Fruit fly (Drosophila melanogaster) whole organism: Measurements from ENCODE around the gene dachs.

ENCODE experiments used
- CG8478 ChIP-seq: fragments of >200 bp; optimal IDR thresholded peaks from 2 replicates; lab custom pipeline; 2018; ENCODE audit warnings: inconsistent platforms
- Dll ChIP-seq: fragments of >200 bp; optimal IDR thresholded peaks from 2 replicates; lab custom pipeline; 2017
- EcR ChIP-seq, 2 experiments: fragments of >200 bp; optimal IDR thresholded peaks; 2 replicates each; lab custom pipeline; 2017; ENCODE audit warnings: missing biosample characterization in 2 of 2, missing genetic modification characterization in 2 of 2, missing genetic modification reagents in 2 of 2
- pan ChIP-seq: fragments of >200 bp; optimal IDR thresholded peaks from 2 replicates; lab custom pipeline; 2017
- psq ChIP-seq: fragments of >200 bp; optimal IDR thresholded peaks from 2 replicates; lab custom pipeline; 2017
- usp ChIP-seq: fragments of >200 bp; optimal IDR thresholded peaks from 2 replicates; lab custom pipeline; 2017; ENCODE audit warnings: missing biosample characterization, missing genetic modification characterization, mixed read lengths

Gene dachs

DNA sequence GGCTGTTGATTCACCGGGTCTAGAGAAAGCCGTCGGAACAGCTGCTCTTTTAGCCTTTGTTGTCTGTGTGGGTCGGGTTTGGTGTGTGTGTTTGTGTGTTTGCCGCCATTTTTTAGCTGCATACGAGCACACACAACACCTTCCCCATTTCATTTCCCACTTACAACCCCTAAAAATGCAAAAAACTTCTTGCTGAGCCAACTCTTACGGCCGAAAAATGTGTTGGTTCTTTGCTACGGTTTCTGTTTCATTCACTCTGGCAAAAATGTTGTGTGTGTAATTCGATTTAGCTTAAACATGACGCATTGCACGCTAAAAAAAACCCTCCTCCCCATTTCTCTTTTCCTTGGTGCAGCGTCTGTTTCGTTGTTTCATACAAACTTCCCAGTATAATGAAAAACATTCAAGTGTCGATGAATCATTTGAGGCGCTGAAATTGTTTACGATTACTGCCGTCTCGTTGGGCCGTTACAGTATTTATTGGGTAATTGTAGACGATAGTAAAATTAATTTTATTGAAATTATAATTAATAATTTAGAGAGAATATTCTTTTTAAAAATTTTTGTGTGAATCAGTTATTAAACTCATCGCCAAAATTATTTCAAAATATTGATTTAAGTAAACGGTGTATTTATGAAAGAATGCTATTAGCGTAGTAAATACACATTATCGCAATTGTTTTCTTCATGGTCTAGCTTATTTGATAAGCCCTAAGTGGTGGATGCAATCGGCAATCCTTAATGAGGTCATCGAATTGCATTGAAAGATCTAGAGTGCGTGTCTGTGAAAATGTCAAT, 40.5 kb upstream of the dachs start:
- no peak for TF ChIP-seq EcR (GFP tag; optimal IDR thresholded peaks at IDR 0.05; lab: Kevin White, UChicago)
- no peak for TF ChIP-seq usp (GFP tag; lab: Kevin White, UChicago)
- TF ChIP-seq CG8478 (lab: Kevin White, UChicago) = no peak

DNA sequence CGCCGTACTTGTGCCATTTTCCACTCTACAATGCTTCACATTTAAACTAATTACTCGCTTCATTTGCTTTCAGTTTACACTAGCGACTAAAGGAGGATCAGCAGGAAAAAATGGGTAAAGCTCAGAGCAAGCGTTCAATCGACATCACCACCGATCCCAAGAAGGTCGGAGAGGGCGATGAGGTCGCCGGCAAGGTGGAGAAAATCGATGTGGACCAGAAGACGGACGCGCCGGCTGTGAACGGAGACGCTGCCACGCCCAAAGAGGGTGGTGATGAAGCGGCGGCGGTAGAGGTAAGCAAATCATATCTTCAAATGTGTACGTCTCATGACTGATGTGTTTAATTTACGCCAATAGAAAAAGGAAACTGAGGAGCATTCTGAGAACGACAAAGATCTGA, 39.8 kb upstream of the dachs start:
- no peak for TF ChIP-seq CG8478 (lab: Kevin White, UChicago)
- no peak for TF ChIP-seq usp (GFP tag; lab: Kevin White, UChicago)
- no peak for TF ChIP-seq Dll (lab: Kevin White, UChicago)
- TF ChIP-seq psq (lab: Kevin White, UChicago) = no peak
- TF ChIP-seq pan (lab: Kevin White, UChicago) = no peak
- no peak for TF ChIP-seq EcR (GFP tag; optimal IDR thresholded peaks at IDR 0.05; lab: Kevin White, UChicago)

DNA sequence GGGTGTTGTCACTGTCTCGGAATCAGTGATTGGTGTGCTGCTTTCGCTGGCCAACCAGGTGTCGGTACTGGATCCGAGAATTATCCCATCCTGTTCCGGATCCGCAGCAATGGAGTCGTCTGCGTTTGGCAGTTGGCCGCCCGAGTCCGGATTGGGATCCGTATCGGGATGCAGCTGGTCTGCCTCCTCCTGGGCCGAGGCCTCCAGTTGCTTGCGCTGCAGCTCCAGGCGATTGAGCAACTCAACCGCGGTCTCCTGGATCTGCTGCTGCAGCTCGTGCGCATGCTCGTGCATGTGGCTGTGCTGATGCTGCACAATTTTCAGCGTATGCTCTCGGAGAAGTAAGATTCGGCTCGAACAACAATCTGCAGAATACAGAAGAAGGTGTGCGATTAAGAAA, 34.5 kb upstream of the dachs start:
- no peak for TF ChIP-seq psq (lab: Kevin White, UChicago)
- no peak for TF ChIP-seq pan (lab: Kevin White, UChicago)
- TF ChIP-seq CG8478 (lab: Kevin White, UChicago) = no peak
- TF ChIP-seq Dll (lab: Kevin White, UChicago) = no peak

DNA sequence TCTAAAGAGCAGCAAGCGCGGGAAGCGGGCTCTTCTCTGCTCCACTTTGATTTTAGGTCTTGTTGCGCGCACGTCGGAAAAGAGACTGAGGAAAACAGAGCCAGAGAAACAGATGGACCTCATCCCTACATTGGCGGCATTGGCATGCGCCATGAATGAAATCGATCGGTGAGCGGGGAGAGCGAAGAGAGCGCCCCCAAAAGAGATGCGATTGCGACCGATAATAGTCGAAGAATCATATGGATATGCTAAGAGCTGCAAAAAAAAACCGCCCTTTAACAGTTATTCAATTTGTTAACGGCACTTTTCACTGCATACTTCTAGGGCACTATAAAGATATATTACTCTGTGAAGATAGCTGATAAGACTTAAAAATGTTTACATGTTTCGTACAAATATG, 33.1 kb upstream of the dachs start, which contains the start of gene grk:
Gene grk, minus strand, starts transcription at position 87 of the 400 bp plus-strand sequence.
- no peak for TF ChIP-seq Dll (lab: Kevin White, UChicago)
- no peak for TF ChIP-seq usp (GFP tag; lab: Kevin White, UChicago)
- TF ChIP-seq pan (lab: Kevin White, UChicago) = no peak
- no peak for TF ChIP-seq psq (lab: Kevin White, UChicago)
- TF ChIP-seq CG8478 (lab: Kevin White, UChicago) = no peak
- TF ChIP-seq EcR (GFP tag; optimal IDR thresholded peaks at IDR 0.05; lab: Kevin White, UChicago) = no peak

DNA sequence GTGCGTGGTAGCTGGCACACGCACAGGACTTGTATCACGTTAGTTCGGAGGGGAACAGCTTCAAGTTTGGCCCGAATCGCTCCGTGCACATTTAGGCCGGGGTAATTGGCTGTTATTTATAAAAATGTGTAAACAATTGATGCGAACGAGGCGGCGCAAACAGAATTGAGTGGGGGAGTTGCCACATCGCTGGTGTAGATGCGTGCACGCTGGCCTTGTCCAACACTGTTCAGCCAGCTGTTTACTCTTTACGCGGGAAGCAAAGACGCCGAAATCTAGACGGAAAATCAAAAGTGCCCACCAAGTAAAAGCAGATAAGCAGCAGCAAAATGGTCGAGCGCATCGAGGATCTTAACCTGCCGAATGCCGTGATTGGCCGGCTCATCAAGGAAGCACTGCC, 29.4 kb upstream of the dachs start, which contains the start of the genes D12 and Chrac-14:
Gene D12, minus strand, starts transcription at position 190 of the 400 bp plus-strand sequence.
Gene Chrac-14, plus strand, starts transcription at position 230 of the 400 bp plus-strand sequence.
- TF ChIP-seq CG8478 (lab: Kevin White, UChicago) (no peak), pan (lab: Kevin White, UChicago) (no peak), usp (GFP tag; lab: Kevin White, UChicago) (no peak), Dll (lab: Kevin White, UChicago) (no peak), psq (lab: Kevin White, UChicago) (no peak), EcR (GFP tag; optimal IDR thresholded peaks at IDR 0.05; lab: Kevin White, UChicago) (no peak)

DNA sequence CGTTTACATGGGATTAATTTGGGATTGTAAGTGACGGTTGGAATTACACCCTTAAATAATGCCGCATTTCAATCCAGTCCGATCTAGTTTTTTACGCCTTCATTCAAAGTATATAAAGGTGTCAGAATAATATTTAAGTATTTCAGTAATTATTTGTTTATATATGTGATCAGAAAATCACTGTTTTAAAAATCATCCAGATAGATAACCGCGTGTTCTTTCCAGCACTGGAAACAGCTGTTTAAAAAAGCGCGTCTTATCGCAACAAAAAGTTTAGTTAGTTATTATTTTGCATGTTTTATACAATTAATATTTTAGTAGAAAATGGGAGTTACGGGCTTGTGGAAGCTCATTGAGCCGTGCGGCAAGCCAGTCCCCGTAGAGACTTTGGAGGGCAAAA, 28.6 kb upstream of the dachs start, which contains the start of gene mus201:
Gene mus201, plus strand, starts transcription at position 118 of the 400 bp plus-strand sequence.
- no peak for TF ChIP-seq psq (lab: Kevin White, UChicago)
- no peak for TF ChIP-seq usp (GFP tag; lab: Kevin White, UChicago)
- TF ChIP-seq pan (lab: Kevin White, UChicago) = no peak
- TF ChIP-seq CG8478 (lab: Kevin White, UChicago) = no peak
- TF ChIP-seq Dll (lab: Kevin White, UChicago) = no peak
- no peak for TF ChIP-seq EcR (GFP tag; optimal IDR thresholded peaks at IDR 0.05; lab: Kevin White, UChicago)

DNA sequence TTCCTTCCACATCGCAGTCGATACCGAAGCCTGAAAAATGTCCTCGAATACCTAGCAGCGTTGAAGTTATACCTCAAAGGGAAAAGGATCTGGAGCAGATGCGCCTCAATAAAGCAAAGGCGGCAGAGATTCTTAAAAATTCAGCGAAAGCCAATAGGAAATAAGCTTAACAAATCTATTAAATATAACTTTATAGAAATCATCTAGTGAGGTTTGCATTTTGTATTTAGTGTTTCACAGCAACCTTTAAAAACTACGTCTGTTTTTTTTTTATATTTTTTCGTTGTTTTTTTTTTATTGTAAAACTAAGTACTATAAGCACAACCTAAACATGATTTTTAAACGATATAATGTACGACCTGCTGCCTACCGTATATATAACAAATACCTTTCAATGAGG, 24.5 kb upstream of the dachs start, which contains the start of gene CG31897:
Gene CG31897, plus strand, starts transcription at position 301 of the 400 bp plus-strand sequence.
- TF ChIP-seq Dll (lab: Kevin White, UChicago) (no peak), CG8478 (lab: Kevin White, UChicago) (no peak), usp (GFP tag; lab: Kevin White, UChicago) (no peak), pan (lab: Kevin White, UChicago) (no peak), EcR (GFP tag; optimal IDR thresholded peaks at IDR 0.05; lab: Kevin White, UChicago) (no peak), psq (lab: Kevin White, UChicago) (no peak)

DNA sequence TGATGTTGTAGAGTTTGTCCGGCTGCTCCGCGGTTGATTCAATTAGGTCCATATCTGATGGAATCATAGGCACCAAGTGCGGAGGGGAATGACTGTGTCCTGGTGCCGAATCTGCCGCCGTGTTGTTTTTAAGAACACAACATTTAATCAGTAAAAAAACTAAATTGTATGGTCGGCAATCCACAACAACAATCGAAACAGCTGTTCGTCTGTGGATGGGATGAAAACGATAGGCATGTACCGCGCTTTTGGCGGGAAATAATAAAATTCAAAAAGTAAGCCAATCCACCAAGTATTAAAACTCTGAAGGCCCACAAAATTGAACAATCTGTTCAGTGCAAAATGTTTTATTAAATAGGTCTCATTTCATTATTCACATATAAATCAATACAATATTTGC, 17.3 kb upstream of the dachs start, which contains the start of gene Aasdh:
Gene Aasdh, minus strand, starts transcription at position 219 of the 400 bp plus-strand sequence.
- TF ChIP-seq psq (lab: Kevin White, UChicago) (no peak), pan (lab: Kevin White, UChicago) (no peak), usp (GFP tag; lab: Kevin White, UChicago) (no peak), Dll (lab: Kevin White, UChicago) (no peak), EcR (GFP tag; optimal IDR thresholded peaks at IDR 0.05; lab: Kevin White, UChicago) (no peak), CG8478 (lab: Kevin White, UChicago) (no peak)

DNA sequence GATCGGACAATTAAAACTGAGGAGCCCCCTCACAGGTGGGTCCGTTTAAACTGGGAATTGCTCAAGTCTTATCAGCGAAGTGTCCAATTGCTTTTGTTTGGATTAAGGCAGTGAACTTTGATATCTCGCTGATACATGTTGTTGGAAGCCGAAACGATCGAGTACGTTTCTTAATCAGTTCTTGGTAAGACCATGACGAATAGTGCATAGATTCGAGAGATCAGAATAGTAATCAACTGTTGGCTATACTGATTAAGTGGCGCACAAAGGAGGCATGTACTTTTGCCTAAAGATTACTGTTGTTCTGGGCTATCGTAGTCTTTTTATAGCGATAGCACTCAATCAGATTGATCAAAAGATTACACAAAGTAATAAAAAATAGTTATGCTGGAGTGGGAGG, 15.1 kb upstream of the dachs start:
- TF ChIP-seq pan (lab: Kevin White, UChicago) = no peak
- TF ChIP-seq usp (GFP tag; lab: Kevin White, UChicago) = no peak
- TF ChIP-seq psq (lab: Kevin White, UChicago) = no peak
- TF ChIP-seq Dll (lab: Kevin White, UChicago) = no peak
- no peak for TF ChIP-seq EcR (GFP tag; optimal IDR thresholded peaks at IDR 0.05; lab: Kevin White, UChicago)
- TF ChIP-seq CG8478 (lab: Kevin White, UChicago) = no peak

DNA sequence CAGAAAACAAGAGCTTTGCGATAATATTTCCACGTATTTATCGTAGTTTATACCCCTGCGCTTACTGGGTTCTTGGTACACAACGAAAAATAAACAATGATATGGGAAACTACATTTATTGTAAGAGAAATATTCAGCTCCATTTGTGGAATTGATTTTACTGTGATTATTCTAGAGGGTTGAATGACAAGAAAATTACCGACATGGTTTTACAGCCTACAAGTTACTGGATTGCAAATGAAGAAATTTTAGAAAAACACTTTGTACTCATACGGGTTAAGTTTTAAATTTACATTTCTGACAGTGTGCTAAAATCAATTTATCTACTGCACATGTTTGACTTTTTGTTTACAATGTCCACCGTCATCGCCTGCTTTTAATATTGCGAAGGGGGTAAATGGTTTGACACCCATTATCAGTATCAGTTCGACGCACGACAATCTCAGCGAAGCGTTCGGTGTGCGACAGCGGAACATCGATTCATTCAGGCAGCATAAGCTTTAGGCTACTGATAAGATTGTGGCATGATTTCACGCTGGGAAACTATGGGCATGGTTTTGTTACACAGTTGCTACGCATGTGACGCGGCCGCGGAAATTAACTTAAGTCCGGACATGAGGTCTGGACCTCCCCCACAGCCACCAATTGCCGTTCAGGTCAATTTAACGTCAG, 4.7 kb upstream of the dachs start:
- TF ChIP-seq usp (GFP tag; lab: Kevin White, UChicago) = no peak
- TF ChIP-seq pan (lab: Kevin White, UChicago) = no peak
- TF ChIP-seq Dll (lab: Kevin White, UChicago) = no peak
- TF ChIP-seq psq (lab: Kevin White, UChicago) = no peak
- TF ChIP-seq EcR (GFP tag; optimal IDR thresholded peaks at IDR 0.05; lab: Kevin White, UChicago) = no peak
